Fruit fly (Drosophila melanogaster): ENCODE measurements around the gene Wdr81.

Gene Wdr81

DNA sequence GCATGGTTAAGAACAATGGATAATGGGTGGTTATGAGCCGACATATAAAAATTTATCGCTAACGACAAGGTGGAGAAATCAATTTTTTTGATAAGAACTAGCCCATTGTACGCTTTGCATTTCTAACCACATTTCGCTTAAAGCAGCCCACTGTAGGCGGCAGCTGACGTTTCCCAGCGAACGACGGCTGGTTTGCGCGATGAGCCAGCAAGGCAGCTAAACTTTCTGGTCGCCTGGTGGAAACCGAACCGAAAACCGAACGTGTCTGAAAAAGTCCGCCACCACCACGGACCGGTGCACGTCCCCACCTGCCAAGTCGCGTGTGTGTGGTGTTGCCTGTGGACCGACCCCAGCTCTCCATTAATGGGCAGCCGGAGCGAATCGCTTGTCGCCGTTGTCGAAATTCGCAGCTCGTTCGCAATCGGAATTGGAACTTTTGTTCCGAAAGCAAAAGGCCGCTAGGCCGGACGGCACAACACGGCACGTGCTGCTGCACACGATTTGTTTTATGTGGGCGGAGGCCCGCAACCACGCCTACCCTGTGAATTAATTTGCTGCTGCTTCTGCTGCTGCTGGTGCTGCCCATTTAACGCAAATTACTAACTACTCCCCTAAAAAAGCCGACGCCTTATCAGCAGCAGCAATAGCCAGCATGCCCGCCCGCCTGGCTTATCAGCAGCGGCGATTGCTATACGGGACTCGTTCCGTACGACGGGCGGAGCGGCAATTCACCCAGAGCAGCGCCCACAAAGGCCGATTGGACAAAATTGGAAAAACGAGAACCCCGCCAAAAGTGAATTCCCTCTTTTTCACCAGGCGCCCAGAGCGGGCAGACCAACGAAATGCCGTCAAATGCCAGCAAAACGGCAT is 17.6 kb downstream of the Wdr81 start (continued):
- TF ChIP-seq cwo (GFP tag; optimal IDR thresholded peaks at IDR 0.05) (peak; percentile 100), dmrt11E (tag; optimal IDR thresholded peaks at IDR 0.05) (peak; percentile 27), sob (GFP tag; IDR thresholded peaks at IDR 0.05) (no peak), mirr (GFP tag; optimal IDR thresholded peaks at IDR 0.05) (peak; percentile 82), CG3847 (GFP tag; IDR thresholded peaks at IDR 0.05) (no peak), CG3163 (GFP tag; optimal IDR thresholded peaks at IDR 0.05) (no peak), CG33557 (GFP tag; optimal IDR thresholded peaks at IDR 0.05) (peak; percentile 0), NC2β (GFP tag; optimal IDR thresholded peaks at IDR 0.05) (no peak), esg (GFP tag; conservative IDR thresholded peaks at IDR 0.05) (no peak), CG8281 (tag; optimal IDR thresholded peaks at IDR 0.05) (no peak), tup (GFP tag; optimal IDR thresholded peaks at IDR 0.05) (no peak), CG7786 (GFP tag; optimal IDR thresholded peaks at IDR 0.05) (peak; percentile 15), Hr3 (GFP tag; optimal IDR thresholded peaks at IDR 0.05) (peak; percentile 23), PHDP (tag; optimal IDR thresholded peaks at IDR 0.05) (peak; percentile 8), Eip74EF (GFP tag; optimal IDR thresholded peaks at IDR 0.05) (peak in 1 of 2 experiments; percentile 78), h (optimal IDR thresholded peaks at IDR 0.05) (peak; percentile 28), gsb-n (tag; optimal IDR thresholded peaks at IDR 0.05) (peak; percentile 89), nerfin-1 (tag; optimal IDR thresholded peaks at IDR 0.05) (peak; percentile 83), insv (GFP tag; optimal IDR thresholded peaks at IDR 0.05) (peak in 1 of 2 experiments; percentile 79), CG1602 (GFP tag; optimal IDR thresholded peaks at IDR 0.05) (peak; percentile 22), Dip2 (GFP tag; IDR thresholded peaks at IDR 0.05) (no peak), odd (GFP tag; optimal IDR thresholded peaks at IDR 0.05) (peak; percentile 52), bcd (GFP tag; optimal IDR thresholded peaks at IDR 0.05) (peak; percentile 27), CG10366 (GFP tag; IDR thresholded peaks at IDR 0.05) (no peak), Six4 (GFP tag; optimal IDR thresholded peaks at IDR 0.05) (peak; percentile 24), peb (GFP tag; IDR thresholded peaks at IDR 0.05) (no peak), CG13287 (GFP tag; IDR thresholded peaks at IDR 0.05; ENCODE audit: partially characterized antibody) (no peak), CG4404 (GFP tag; IDR thresholded peaks at IDR 0.05) (no peak), Trl (optimal IDR thresholded peaks at IDR 0.05) (no peak), Trl (GFP tag; optimal IDR thresholded peaks at IDR 0.05) (peak; percentile 42), Myb (GFP tag; optimal IDR thresholded peaks at IDR 0.05) (no peak), CG4424 (GFP tag; optimal IDR thresholded peaks at IDR 0.05) (no peak), CG2889 (GFP tag; IDR thresholded peaks at IDR 0.05) (no peak), Fer1 (GFP tag; optimal IDR thresholded peaks at IDR 0.05) (peak; percentile 92), grn (GFP tag; optimal IDR thresholded peaks at IDR 0.05) (peak; percentile 89), fd3F (GFP tag; optimal IDR thresholded peaks at IDR 0.05) (peak; percentile 30), pho (GFP tag; optimal IDR thresholded peaks at IDR 0.05) (peak; percentile 41), CHES-1-like (GFP tag; optimal IDR thresholded peaks at IDR 0.05) (no peak), ind (GFP tag; optimal IDR thresholded peaks at IDR 0.05) (peak; percentile 36), Ptx1 (GFP tag; IDR thresholded peaks at IDR 0.05) (no peak), stc (GFP tag; IDR thresholded peaks at IDR 0.05) (no peak), lab (GFP tag; optimal IDR thresholded peaks at IDR 0.05) (peak; percentile 40), pita (GFP tag; optimal IDR thresholded peaks at IDR 0.05) (no peak), CG14667 (GFP tag; IDR thresholded peaks at IDR 0.05) (no peak), CG10462 (GFP tag; optimal IDR thresholded peaks at IDR 0.05) (peak; percentile 4), gt (GFP tag; IDR thresholded peaks at IDR 0.05) (no peak), CG10267 (tag; optimal IDR thresholded peaks at IDR 0.05) (peak; percentile 17), wor (GFP tag; IDR thresholded peaks at IDR 0.05) (no peak), Atf3 (GFP tag; optimal IDR thresholded peaks at IDR 0.05) (no peak), ken (GFP tag; IDR thresholded peaks at IDR 0.05) (no peak)
